Fruit fly (Drosophila melanogaster) whole organism, embryonic: Measurements from ENCODE around the gene CG17637.
A peak's percentile ranks its signal among the peaks of the same experiment; 100 is the strongest.

Experiments
- Atf3 ChIP-seq: fragments of 200-800 bp; sonication (Bioruptor generic); optimal IDR thresholded peaks from 3 replicates; lab custom pipeline; 2016; ENCODE audit warnings: missing biosample characterization, missing genetic modification characterization
- CG10274 ChIP-seq: fragments of 200-800 bp; sonication (Bioruptor generic); optimal IDR thresholded peaks from 3 replicates; lab custom pipeline; 2017; ENCODE audit warnings: missing biosample characterization, mild to moderate bottlenecking, missing genetic modification characterization
- CG10321 ChIP-seq: fragments of 200-800 bp; sonication (Bioruptor generic); IDR thresholded peaks from 2 replicates; pipeline ENCODE4 v1.3.6; 2022; ENCODE audit warnings: missing biosample characterization, missing genetic modification characterization
- CG11456 ChIP-seq: fragments of 200-800 bp; sonication (Bioruptor generic); IDR thresholded peaks from 3 replicates; pipeline ENCODE4 v1.3.6; 2022; ENCODE audit warnings: missing biosample characterization, missing genetic modification characterization
- CG12236 ChIP-seq: fragments of 200-800 bp; sonication (Bioruptor generic); optimal IDR thresholded peaks from 2 replicates; lab custom pipeline; 2016; ENCODE audit warnings: missing biosample characterization, missing genetic modification characterization
- CG12659 ChIP-seq: fragments of 200-800 bp; sonication (Bioruptor generic); optimal IDR thresholded peaks from 3 replicates; lab custom pipeline; 2017; ENCODE audit warnings: mild to moderate bottlenecking, missing biosample characterization, missing genetic modification reagents, missing genetic modification characterization
- CG13894 ChIP-seq: fragments of 200-800 bp; sonication (Bioruptor generic); optimal IDR thresholded peaks from 3 replicates; lab custom pipeline; 2018; ENCODE audit warnings: missing biosample characterization, mild to moderate bottlenecking, missing genetic modification characterization, moderate library complexity
- CG1529 ChIP-seq: fragments of 200-800 bp; sonication (Bioruptor generic); optimal IDR thresholded peaks from 3 replicates; lab custom pipeline; 2018; ENCODE audit warnings: missing biosample characterization, missing genetic modification characterization
- CG1603 ChIP-seq: fragments of 200-800 bp; sonication (Bioruptor generic); optimal IDR thresholded peaks from 2 replicates; lab custom pipeline; 2019; ENCODE audit warnings: missing biosample characterization, mild to moderate bottlenecking, missing genetic modification characterization, moderate library complexity
- CG17186 ChIP-seq: fragments of 200-800 bp; sonication (Bioruptor generic); optimal IDR thresholded peaks from 3 replicates; lab custom pipeline; 2017; ENCODE audit warnings: missing biosample characterization, missing genetic modification reagents, missing genetic modification characterization
- CG17612 ChIP-seq: fragments of 200-800 bp; sonication (Bioruptor generic); IDR thresholded peaks from 2 replicates; pipeline ENCODE4 v1.3.6; 2022; ENCODE audit warnings: missing biosample characterization, missing genetic modification characterization
- CG2202 ChIP-seq: fragments of 200-800 bp; sonication (Bioruptor generic); optimal IDR thresholded peaks from 2 replicates; lab custom pipeline; 2018; ENCODE audit warnings: missing biosample characterization, mild to moderate bottlenecking, missing genetic modification characterization
- CG2712 ChIP-seq: fragments of 200-800 bp; optimal IDR thresholded peaks from 3 replicates; lab custom pipeline; 2019; ENCODE audit warnings: missing biosample characterization, mild to moderate bottlenecking, missing genetic modification characterization, moderate library complexity
- CG3065 ChIP-seq: fragments of 200-800 bp; sonication (Bioruptor generic); optimal IDR thresholded peaks from 2 replicates; lab custom pipeline; 2016; ENCODE audit warnings: missing biosample characterization, missing genetic modification characterization
- CG31388 ChIP-seq: fragments of 200-800 bp; sonication (Bioruptor generic); optimal IDR thresholded peaks from 2 replicates; lab custom pipeline; 2016; ENCODE audit warnings: missing biosample characterization, missing genetic modification characterization
- CG5180 ChIP-seq: fragments of 200-800 bp; sonication (Bioruptor generic); optimal IDR thresholded peaks from 3 replicates; lab custom pipeline; 2017; ENCODE audit warnings: missing biosample characterization, missing genetic modification characterization, mild to moderate bottlenecking, moderate library complexity, missing genetic modification reagents
- CG6175 ChIP-seq: fragments of 200-800 bp; sonication (Bioruptor generic); IDR thresholded peaks from 3 replicates; pipeline ENCODE4 v1.3.6; 2022; ENCODE audit warnings: missing biosample characterization, missing genetic modification characterization
- CG6272 ChIP-seq: fragments of 200-800 bp; sonication (Bioruptor generic); IDR thresholded peaks from 2 replicates; pipeline ENCODE4 v1.3.6; 2022; ENCODE audit warnings: missing biosample characterization, missing genetic modification characterization
- CG7357 ChIP-seq: fragments of 200-800 bp; sonication (Bioruptor generic); IDR thresholded peaks from 3 replicates; pipeline ENCODE4 v1.3.6; 2022; ENCODE audit warnings: missing biosample characterization, missing genetic modification characterization
- CG8290 ChIP-seq, 3 experiments: fragments of 200-800 bp; sonication (Bioruptor generic); optimal IDR thresholded peaks; 2 replicates each; lab custom pipeline; 2016 to 2019; ENCODE audit warnings: missing biosample characterization in 3 of 3, missing genetic modification characterization in 3 of 3, mild to moderate bottlenecking in 2 of 3, moderate library complexity in 1 of 3
- CG8944 ChIP-seq: fragments of 200-800 bp; sonication (Bioruptor generic); optimal IDR thresholded peaks from 3 replicates; lab custom pipeline; 2016; ENCODE audit warnings: missing biosample characterization, missing genetic modification characterization
- CG9876 ChIP-seq: fragments of 200-800 bp; sonication (Bioruptor generic); optimal IDR thresholded peaks from 2 replicates; lab custom pipeline; 2016; ENCODE audit warnings: missing biosample characterization, missing genetic modification characterization
- Dfd ChIP-seq, 2 experiments: fragments of >200 bp; optimal IDR thresholded peaks; 2 replicates each; lab custom pipeline; 2017; ENCODE audit warnings: missing biosample characterization in 2 of 2, missing genetic modification characterization in 2 of 2
- Drgx ChIP-seq: fragments of 200-800 bp; sonication (Bioruptor generic); IDR thresholded peaks from 2 replicates; pipeline ENCODE4 v1.3.6; 2022; ENCODE audit warnings: missing biosample characterization, missing genetic modification characterization
- Fer1 ChIP-seq: fragments of 200-800 bp; sonication (Bioruptor generic); optimal IDR thresholded peaks from 2 replicates; lab custom pipeline; 2017; ENCODE audit warnings: missing biosample characterization, mild to moderate bottlenecking, missing genetic modification characterization
- Hr78 ChIP-seq, 2 experiments: fragments of 200-800 bp in 1 of 2; fragments of >200 bp in 1 of 2; sonication (Bioruptor generic) in 1 of 2; optimal IDR thresholded peaks; 2 replicates each; lab custom pipeline; 2017 to 2019; ENCODE audit warnings: missing biosample characterization in 2 of 2, missing genetic modification characterization in 2 of 2, mild to moderate bottlenecking in 1 of 2, moderate library complexity in 1 of 2
- Mad ChIP-seq: fragments of 200-800 bp; sonication (Bioruptor generic); optimal IDR thresholded peaks from 2 replicates; lab custom pipeline; 2016; ENCODE audit warnings: missing biosample characterization, missing genetic modification characterization
- NC2β ChIP-seq: fragments of 200-800 bp; sonication (Bioruptor generic); optimal IDR thresholded peaks from 2 replicates; lab custom pipeline; 2016; ENCODE audit warnings: missing biosample characterization, missing genetic modification characterization
- NK7.1 ChIP-seq: fragments of 200-800 bp; sonication (Bioruptor generic); optimal IDR thresholded peaks from 3 replicates; lab custom pipeline; 2016; ENCODE audit warnings: missing biosample characterization, missing genetic modification characterization
- Neu2 ChIP-seq: fragments of 200-800 bp; sonication (Bioruptor generic); optimal IDR thresholded peaks from 3 replicates; lab custom pipeline; 2016; ENCODE audit warnings: missing biosample characterization, missing genetic modification characterization, borderline replicate concordance
- PHDP ChIP-seq: fragments of 200-800 bp; sonication (Bioruptor generic); optimal IDR thresholded peaks from 3 replicates; lab custom pipeline; 2018; ENCODE audit warnings: missing biosample characterization, mild to moderate bottlenecking, missing genetic modification characterization, moderate library complexity
- br ChIP-seq: fragments of >200 bp; optimal IDR thresholded peaks from 2 replicates; lab custom pipeline; 2017
- cato ChIP-seq: fragments of 200-800 bp; sonication (Bioruptor generic); optimal IDR thresholded peaks from 2 replicates; lab custom pipeline; 2016; ENCODE audit warnings: missing biosample characterization, missing genetic modification characterization, borderline replicate concordance
- caup ChIP-seq: fragments of 200-800 bp; sonication (Bioruptor generic); optimal IDR thresholded peaks from 3 replicates; lab custom pipeline; 2017; ENCODE audit warnings: missing biosample characterization, mild to moderate bottlenecking, missing genetic modification characterization, moderate library complexity; ENCODE audit not compliant: severe bottlenecking
- corto ChIP-seq: fragments of 200-800 bp; sonication (Bioruptor generic); optimal IDR thresholded peaks from 2 replicates; lab custom pipeline; 2016; ENCODE audit warnings: missing biosample characterization, mild to moderate bottlenecking, missing genetic modification characterization, moderate library complexity
- dimm ChIP-seq: fragments of 200-800 bp; sonication (Bioruptor generic); IDR thresholded peaks from 2 replicates; pipeline ENCODE4 v1.3.6; 2022; ENCODE audit warnings: missing biosample characterization, missing genetic modification characterization
- dmrt99B ChIP-seq: fragments of 200-800 bp; sonication (Bioruptor generic); optimal IDR thresholded peaks from 2 replicates; lab custom pipeline; 2018; ENCODE audit warnings: missing biosample characterization, mild to moderate bottlenecking, missing genetic modification characterization, moderate library complexity
- ftz-f1 ChIP-seq: fragments of 200-800 bp; sonication (Bioruptor generic); optimal IDR thresholded peaks from 2 replicates; lab custom pipeline; 2016; ENCODE audit warnings: missing biosample characterization, missing genetic modification characterization
- gcm ChIP-seq: fragments of 200-800 bp; sonication (Bioruptor generic); optimal IDR thresholded peaks from 2 replicates; lab custom pipeline; 2019; ENCODE audit warnings: missing biosample characterization, mild to moderate bottlenecking, missing genetic modification characterization, moderate library complexity
- hkb ChIP-seq, 2 experiments: fragments of 200-800 bp in 1 of 2; fragments of >200 bp in 1 of 2; sonication (Bioruptor generic) in 1 of 2; IDR thresholded peaks in 1 of 2; optimal IDR thresholded peaks in 1 of 2; 2 replicates each; pipeline versions ENCODE4 v1.3.6 to Lab custom; 2017 to 2022; ENCODE audit warnings: missing biosample characterization in 1 of 2, missing genetic modification characterization in 1 of 2
- klu ChIP-seq: fragments of 200-800 bp; sonication (Bioruptor generic); IDR thresholded peaks from 2 replicates; pipeline ENCODE4 v1.3.6; 2022; ENCODE audit warnings: missing biosample characterization, missing genetic modification characterization
- psq ChIP-seq: fragments of 200-800 bp; sonication (Bioruptor generic); optimal IDR thresholded peaks from 2 replicates; lab custom pipeline; 2017; ENCODE audit warnings: missing biosample characterization, missing genetic modification characterization
- repo ChIP-seq: fragments of 200-800 bp; sonication (Bioruptor generic); optimal IDR thresholded peaks from 2 replicates; lab custom pipeline; 2016; ENCODE audit warnings: missing biosample characterization, missing genetic modification characterization
- run ChIP-seq: fragments of 200-800 bp; sonication (Bioruptor generic); optimal IDR thresholded peaks from 3 replicates; lab custom pipeline; 2018; ENCODE audit warnings: missing biosample characterization, mild to moderate bottlenecking, missing genetic modification characterization
- tin ChIP-seq: fragments of 200-800 bp; sonication (Bioruptor generic); optimal IDR thresholded peaks from 3 replicates; lab custom pipeline; 2016; ENCODE audit warnings: missing biosample characterization, missing genetic modification characterization
- trem ChIP-seq: fragments of 200-800 bp; optimal IDR thresholded peaks from 3 replicates; lab custom pipeline; 2019; ENCODE audit warnings: missing biosample characterization, mild to moderate bottlenecking, missing genetic modification characterization, moderate library complexity
- trh ChIP-seq: fragments of 200-800 bp; sonication (Bioruptor generic); optimal IDR thresholded peaks from 2 replicates; lab custom pipeline; 2016; ENCODE audit warnings: missing biosample characterization, missing genetic modification characterization
- unpg ChIP-seq: fragments of 200-800 bp; sonication (Bioruptor generic); optimal IDR thresholded peaks from 3 replicates; lab custom pipeline; 2018; ENCODE audit warnings: missing biosample characterization, mild to moderate bottlenecking, missing genetic modification characterization, moderate library complexity
- vnd ChIP-seq: fragments of 200-800 bp; sonication (Bioruptor generic); IDR thresholded peaks from 3 replicates; pipeline ENCODE4 v1.3.6; 2022; ENCODE audit warnings: missing biosample characterization, missing genetic modification characterization; ENCODE audit not compliant: partially characterized antibody
- zfh1 ChIP-seq: fragments of 200-800 bp; sonication (Bioruptor generic); IDR thresholded peaks from 3 replicates; pipeline ENCODE4 v1.3.6; 2022; ENCODE audit warnings: missing biosample characterization, missing genetic modification characterization

Gene CG17637

DNA sequence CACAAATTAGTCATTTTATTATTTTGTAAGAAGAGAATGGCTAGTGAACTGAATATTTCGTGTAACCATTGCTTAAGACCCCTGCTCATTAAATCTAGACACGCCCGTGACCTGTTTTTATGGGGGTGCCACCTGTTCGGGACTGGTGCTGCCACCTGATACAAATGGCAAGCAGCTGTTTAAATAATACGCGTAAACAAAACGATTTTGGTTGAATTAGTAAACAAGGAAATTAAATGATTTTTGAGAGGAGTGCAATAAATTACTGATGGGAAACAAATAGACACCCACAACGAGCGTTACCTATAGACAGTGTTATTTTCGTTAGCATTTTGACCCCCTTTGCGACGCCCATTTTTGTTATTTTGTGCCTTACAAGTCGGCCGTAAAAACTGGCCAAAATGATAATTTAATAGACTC, 29.2 kb upstream of the CG17637 start (continued):
- TF ChIP-seq CG8290 (GFP tag; optimal IDR thresholded peaks at IDR 0.05; lab: Kevin White, UChicago), result peak; percentile 63
- peak; percentile 40 to 95 for TF ChIP-seq CG8290 (tag; optimal IDR thresholded peaks at IDR 0.05; lab: Kevin White, UChicago)
- TF ChIP-seq Dfd (GFP tag; optimal IDR thresholded peaks at IDR 0.05; lab: Kevin White, UChicago), result no peak
- peak; percentile 68 for TF ChIP-seq CG12236 (GFP tag; lab: Kevin White, UChicago)
- peak; percentile 66 for TF ChIP-seq CG31388 (GFP tag; lab: Kevin White, UChicago)
- TF ChIP-seq CG12659, result peak; percentile 92
- peak; percentile 48 for TF ChIP-seq CG17186 (GFP tag; lab: Kevin White, UChicago)
- TF ChIP-seq Hr78 (GFP tag; optimal IDR thresholded peaks at IDR 0.05; lab: Kevin White, UChicago), result peak in 1 of 2 experiments; percentile 69
- peak; percentile 81 for TF ChIP-seq repo (GFP tag; lab: Kevin White, UChicago)
- TF ChIP-seq CG2712, result peak; percentile 85
- TF ChIP-seq unpg (GFP tag; lab: Kevin White, UChicago), result peak; percentile 86
- TF ChIP-seq caup (GFP tag; lab: Kevin White, UChicago), result peak; percentile 93
- TF ChIP-seq CG5180 (GFP tag; lab: Kevin White, UChicago), result peak; percentile 74
- TF ChIP-seq CG2202 (tag; lab: Kevin White, UChicago), result peak; percentile 51
- TF ChIP-seq CG7357 (GFP tag; lab: Robert Waterston, UW), result peak; percentile 73
- peak; percentile 73 for TF ChIP-seq CG1529 (GFP tag; lab: Kevin White, UChicago)
- TF ChIP-seq ftz-f1 (GFP tag; lab: Kevin White, UChicago), result peak; percentile 49
- peak; percentile 14 for TF ChIP-seq gcm (GFP tag; lab: Kevin White, UChicago)
- TF ChIP-seq tin, result peak; percentile 95
- TF ChIP-seq CG10274, result peak; percentile 60
- TF ChIP-seq Mad, result peak; percentile 83
- TF ChIP-seq dmrt99B, result peak; percentile 84
- TF ChIP-seq br (lab: Kevin White, UChicago), result no peak
- peak; percentile 91 for TF ChIP-seq CG13894 (tag; lab: Kevin White, UChicago)
- TF ChIP-seq Atf3 (GFP tag; lab: Kevin White, UChicago), result peak; percentile 86
- peak; percentile 85 for TF ChIP-seq CG1603 (tag; lab: Kevin White, UChicago)
- no peak for TF ChIP-seq zfh1 (GFP tag; lab: Robert Waterston, UW)
- peak; percentile 90 for TF ChIP-seq Fer1 (GFP tag; lab: Kevin White, UChicago)
- TF ChIP-seq vnd, result no peak
- TF ChIP-seq trem (tag; lab: Kevin White, UChicago), result peak; percentile 70
- TF ChIP-seq klu (GFP tag; lab: Robert Waterston, UW), result no peak
- TF ChIP-seq CG8944 (GFP tag; lab: Kevin White, UChicago), result peak; percentile 89
- TF ChIP-seq trh (GFP tag; lab: Kevin White, UChicago), result peak; percentile 84
- TF ChIP-seq hkb (optimal IDR thresholded peaks at IDR 0.05; lab: Kevin White, UChicago), result no peak
- TF ChIP-seq hkb (GFP tag; IDR thresholded peaks at IDR 0.05; lab: Robert Waterston, UW), result no peak
- TF ChIP-seq CG3065 (GFP tag; lab: Kevin White, UChicago), result peak; percentile 73
- peak; percentile 73 for TF ChIP-seq NC2β (GFP tag; lab: Kevin White, UChicago)
- TF ChIP-seq corto (GFP tag; lab: Kevin White, UChicago), result peak; percentile 65
- peak; percentile 91 for TF ChIP-seq PHDP
- TF ChIP-seq Drgx (GFP tag; lab: Robert Waterston, UW), result no peak
- TF ChIP-seq CG6272 (GFP tag; lab: Robert Waterston, UW), result peak; percentile 75
- no peak for TF ChIP-seq CG6175 (GFP tag; lab: Robert Waterston, UW)
- no peak for TF ChIP-seq dimm (GFP tag; lab: Robert Waterston, UW)
- no peak for TF ChIP-seq CG10321 (GFP tag; lab: Robert Waterston, UW)
- peak; percentile 66 for TF ChIP-seq NK7.1 (GFP tag; lab: Kevin White, UChicago)
- TF ChIP-seq cato (GFP tag; lab: Kevin White, UChicago), result peak; percentile 71
- TF ChIP-seq run (tag; lab: Kevin White, UChicago), result peak; percentile 49
- TF ChIP-seq CG9876 (GFP tag; lab: Kevin White, UChicago), result peak; percentile 82
- TF ChIP-seq Neu2, result no peak
- no peak for TF ChIP-seq CG11456
- no peak for TF ChIP-seq CG17612 (GFP tag; lab: Robert Waterston, UW)
- peak; percentile 82 for TF ChIP-seq psq (GFP tag; lab: Kevin White, UChicago)
